Worm (Caenorhabditis elegans) whole organism, L3 larva: ENCODE data around the gene F19C6.4.

Source experiments
- R02D3.7 ChIP-seq: fragments of 150-350 bp; optimal IDR thresholded peaks from 2 replicates; lab custom pipeline; 2014; ENCODE audit warnings: missing biosample characterization, missing genetic modification characterization
- ceh-16 ChIP-seq: sonication (generic microtip); optimal IDR thresholded peaks from 2 replicates; lab custom pipeline; 2017; ENCODE audit warnings: missing biosample characterization, missing genetic modification characterization
- ceh-28 ChIP-seq: fragments of 150-350 bp; optimal IDR thresholded peaks from 2 replicates; lab custom pipeline; 2014; ENCODE audit warnings: missing biosample characterization, missing genetic modification reagents, missing genetic modification characterization
- elt-3 ChIP-seq, 3 experiments: fragments of 150-350 bp in 1 of 3; sonication (generic microtip) in 2 of 3; optimal IDR thresholded peaks; 2 replicates in 2 of 3; 4 replicates in 1 of 3; lab custom pipeline; 2014 to 2017; ENCODE audit warnings: missing biosample characterization in 3 of 3, missing genetic modification characterization in 3 of 3
- jun-1 ChIP-seq: fragments of 150-350 bp; optimal IDR thresholded peaks from 2 replicates; lab custom pipeline; 2014; ENCODE audit warnings: missing biosample characterization, missing genetic modification reagents, missing genetic modification characterization
- nhr-237 ChIP-seq: fragments of 150-350 bp; optimal IDR thresholded peaks from 2 replicates; lab custom pipeline; 2014; ENCODE audit warnings: missing biosample characterization, missing genetic modification characterization
- nhr-28 ChIP-seq: fragments of 150-350 bp; optimal IDR thresholded peaks from 2 replicates; lab custom pipeline; 2014; ENCODE audit warnings: missing biosample characterization, missing genetic modification characterization
- nhr-76 ChIP-seq: fragments of 150-350 bp; sonication (generic microtip); optimal IDR thresholded peaks from 5 replicates; lab custom pipeline; 2014; ENCODE audit warnings: missing biosample characterization, missing genetic modification characterization
- sea-2 ChIP-seq: fragments of 150-350 bp; sonication (generic microtip); optimal IDR thresholded peaks from 4 replicates; lab custom pipeline; 2014; ENCODE audit warnings: missing biosample characterization, missing genetic modification reagents, missing genetic modification characterization
- skn-1 ChIP-seq: fragments of 150-350 bp; optimal IDR thresholded peaks from 2 replicates; lab custom pipeline; 2014; ENCODE audit warnings: missing biosample characterization, missing genetic modification characterization
- tbx-2 ChIP-seq: sonication (generic microtip); optimal IDR thresholded peaks from 2 replicates; lab custom pipeline; 2016; ENCODE audit warnings: mild to moderate bottlenecking, missing genetic modification characterization, missing compliant biosample characterization
- unc-62 ChIP-seq: fragments of 150-350 bp; sonication (generic microtip); optimal IDR thresholded peaks from 4 replicates; lab custom pipeline; 2014; ENCODE audit warnings: missing biosample characterization, missing genetic modification reagents, missing genetic modification characterization
- ztf-4 ChIP-seq: fragments of 150-350 bp; optimal IDR thresholded peaks from 2 replicates; lab custom pipeline; 2014; ENCODE audit warnings: missing biosample characterization, missing genetic modification characterization

ce11 chrX:9999192-9999591 is 18.6 kb downstream of the F19C6.4 start, which contains the start of gene grk-1:
- no peak for TF ChIP-seq unc-62 (GFP tag; lab: Kevin White, UChicago)
- no peak for TF ChIP-seq nhr-237
- TF ChIP-seq sea-2: no peak
- no peak for TF ChIP-seq ceh-16 (tag; lab: Kevin White, UChicago)
- TF ChIP-seq nhr-28 (tag; lab: Kevin White, UChicago): no peak
- no peak for TF ChIP-seq jun-1 (tag; lab: Kevin White, UChicago)
- TF ChIP-seq R02D3.7 (tag; lab: Kevin White, UChicago): no peak
- no peak for TF ChIP-seq ceh-28 (tag; lab: Kevin White, UChicago)
- no peak for TF ChIP-seq tbx-2 (tag; lab: Kevin White, UChicago)
- TF ChIP-seq nhr-76 (tag; lab: Kevin White, UChicago): no peak
- TF ChIP-seq ztf-4 (tag; lab: Kevin White, UChicago): no peak
- no peak for TF ChIP-seq skn-1 (tag; lab: Kevin White, UChicago)
- TF ChIP-seq elt-3 (tag; optimal IDR thresholded peaks at IDR 0.05; lab: Kevin White, UChicago): no peak
